Fruit fly (Drosophila melanogaster) whole organism, prepupa: ENCODE data around the gene HP5.

Experiments used
- Blimp-1 ChIP-seq: fragments of 200-800 bp; sonication (Bioruptor generic); optimal IDR thresholded peaks from 3 replicates; lab custom pipeline; 2017; ENCODE audit warnings: missing biosample characterization, missing genetic modification characterization, mild to moderate bottlenecking, moderate library complexity, missing genetic modification reagents
- CG10631 ChIP-seq: fragments of 200-800 bp; sonication (Bioruptor generic); optimal IDR thresholded peaks from 2 replicates; lab custom pipeline; 2016; ENCODE audit warnings: missing biosample characterization, missing genetic modification characterization
- CG10669 ChIP-seq: fragments of 200-800 bp; sonication (Bioruptor generic); optimal IDR thresholded peaks from 3 replicates; lab custom pipeline; 2018; ENCODE audit warnings: missing biosample characterization, mild to moderate bottlenecking, missing genetic modification characterization, moderate library complexity
- CG11902 ChIP-seq: fragments of 200-800 bp; sonication (Bioruptor generic); optimal IDR thresholded peaks from 3 replicates; lab custom pipeline; 2016; ENCODE audit warnings: missing biosample characterization, missing genetic modification characterization
- CG15336 ChIP-seq: fragments of 200-800 bp; sonication (Bioruptor generic); IDR thresholded peaks from 2 replicates; pipeline ENCODE4 v1.3.6; 2022; ENCODE audit warnings: missing biosample characterization, missing genetic modification characterization
- CG1621 ChIP-seq: fragments of 200-800 bp; sonication (Bioruptor generic); optimal IDR thresholded peaks from 3 replicates; lab custom pipeline; 2018; ENCODE audit warnings: missing biosample characterization, mild to moderate bottlenecking, missing genetic modification characterization
- CG16779 ChIP-seq: fragments of 200-800 bp; sonication (Bioruptor generic); optimal IDR thresholded peaks from 3 replicates; lab custom pipeline; 2017; ENCODE audit warnings: missing biosample characterization, mild to moderate bottlenecking, missing genetic modification characterization
- CG32006 ChIP-seq: fragments of 200-800 bp; sonication (Bioruptor generic); optimal IDR thresholded peaks from 3 replicates; lab custom pipeline; 2017; ENCODE audit warnings: missing biosample characterization, mild to moderate bottlenecking, missing genetic modification characterization
- CG34406 ChIP-seq: fragments of 200-800 bp; sonication (Bioruptor generic); optimal IDR thresholded peaks from 3 replicates; lab custom pipeline; 2016; ENCODE audit warnings: missing biosample characterization, missing genetic modification characterization
- CG3919 ChIP-seq: fragments of 200-800 bp; sonication (Bioruptor generic); optimal IDR thresholded peaks from 3 replicates; lab custom pipeline; 2016; ENCODE audit warnings: missing biosample characterization, missing genetic modification characterization
- CG6163 ChIP-seq: fragments of 200-800 bp; sonication (Bioruptor generic); IDR thresholded peaks from 3 replicates; pipeline ENCODE4 v1.3.6; 2022; ENCODE audit warnings: missing biosample characterization, missing genetic modification characterization
- CG6276 ChIP-seq: fragments of 200-800 bp; sonication (Bioruptor generic); optimal IDR thresholded peaks from 2 replicates; lab custom pipeline; 2017; ENCODE audit warnings: missing biosample characterization, mild to moderate bottlenecking, missing genetic modification characterization
- CG6792 ChIP-seq: fragments of 200-800 bp; sonication (Bioruptor generic); optimal IDR thresholded peaks from 3 replicates; lab custom pipeline; 2016; ENCODE audit warnings: missing biosample characterization, missing genetic modification characterization
- CG6854 ChIP-seq: fragments of 200-800 bp; sonication (Bioruptor generic); optimal IDR thresholded peaks from 2 replicates; lab custom pipeline; 2017; ENCODE audit warnings: missing biosample characterization, mild to moderate bottlenecking, missing genetic modification characterization
- CG7368 ChIP-seq: fragments of 200-800 bp; sonication (Bioruptor generic); optimal IDR thresholded peaks from 3 replicates; lab custom pipeline; 2016; ENCODE audit warnings: missing biosample characterization, missing genetic modification characterization
- CG8119 ChIP-seq: fragments of 200-800 bp; sonication (Bioruptor generic); IDR thresholded peaks from 3 replicates; pipeline ENCODE4 v1.3.6; 2022; ENCODE audit warnings: missing biosample characterization, missing genetic modification characterization
- CG8632 ChIP-seq: fragments of 200-800 bp; sonication (Bioruptor generic); optimal IDR thresholded peaks from 3 replicates; lab custom pipeline; 2016; ENCODE audit warnings: missing biosample characterization, missing genetic modification characterization
- CG9139 ChIP-seq: fragments of 200-800 bp; sonication (Bioruptor generic); optimal IDR thresholded peaks from 3 replicates; lab custom pipeline; 2017; ENCODE audit warnings: missing biosample characterization, mild to moderate bottlenecking, missing genetic modification characterization
- Eip75B ChIP-seq: fragments of 200-800 bp; sonication (Bioruptor generic); optimal IDR thresholded peaks from 3 replicates; lab custom pipeline; 2016; ENCODE audit warnings: missing biosample characterization, missing genetic modification characterization
- Eip78C ChIP-seq: fragments of 200-800 bp; sonication (Bioruptor generic); peaks from one replicate; lab custom pipeline; 2016; ENCODE audit warnings: missing biosample characterization, missing genetic modification characterization
- Ets21C ChIP-seq: fragments of 200-800 bp; sonication (Bioruptor generic); optimal IDR thresholded peaks from 3 replicates; lab custom pipeline; 2016; ENCODE audit warnings: missing biosample characterization, missing genetic modification characterization
- Gug ChIP-seq: fragments of 200-800 bp; sonication (Bioruptor generic); IDR thresholded peaks from 2 replicates; pipeline ENCODE4 v1.3.6; 2022; ENCODE audit warnings: missing biosample characterization, missing genetic modification characterization
- Hr38 ChIP-seq: sonication (Bioruptor generic); optimal IDR thresholded peaks from 2 replicates; lab custom pipeline; 2016; ENCODE audit warnings: missing biosample characterization, missing genetic modification characterization
- Hr39 ChIP-seq: fragments of 200-800 bp; sonication (Bioruptor generic); optimal IDR thresholded peaks from 2 replicates; lab custom pipeline; 2016; ENCODE audit warnings: missing biosample characterization, missing genetic modification characterization
- Hr4 ChIP-seq: fragments of 200-800 bp; sonication (Bioruptor generic); optimal IDR thresholded peaks from 3 replicates; lab custom pipeline; 2016; ENCODE audit warnings: missing biosample characterization, missing genetic modification characterization
- Lpt ChIP-seq: fragments of 200-800 bp; sonication (Bioruptor generic); optimal IDR thresholded peaks from 3 replicates; lab custom pipeline; 2016; ENCODE audit warnings: missing biosample characterization, missing genetic modification characterization
- Met ChIP-seq: fragments of 200-800 bp; sonication (Bioruptor generic); optimal IDR thresholded peaks from 3 replicates; lab custom pipeline; 2016; ENCODE audit warnings: missing biosample characterization, missing genetic modification characterization
- OdsH ChIP-seq: fragments of 200-800 bp; sonication (Bioruptor generic); optimal IDR thresholded peaks from 3 replicates; lab custom pipeline; 2016; ENCODE audit warnings: missing biosample characterization, missing genetic modification characterization
- Smox ChIP-seq: fragments of 200-800 bp; sonication (Bioruptor generic); optimal IDR thresholded peaks from 3 replicates; lab custom pipeline; 2016; ENCODE audit warnings: missing biosample characterization, missing genetic modification characterization
- Sox102F ChIP-seq: fragments of 200-800 bp; sonication (Bioruptor generic); optimal IDR thresholded peaks from 2 replicates; lab custom pipeline; 2016; ENCODE audit warnings: missing biosample characterization, mild to moderate bottlenecking, missing genetic modification characterization
- Sox14 ChIP-seq: fragments of 200-800 bp; sonication (Bioruptor generic); optimal IDR thresholded peaks from 3 replicates; lab custom pipeline; 2016; ENCODE audit warnings: missing biosample characterization, missing genetic modification characterization
- Sox15 ChIP-seq: fragments of 200-800 bp; sonication (Bioruptor generic); optimal IDR thresholded peaks from 3 replicates; lab custom pipeline; 2016; ENCODE audit warnings: missing biosample characterization, missing genetic modification characterization
- achi ChIP-seq: fragments of 200-800 bp; sonication (Bioruptor generic); optimal IDR thresholded peaks from 3 replicates; lab custom pipeline; 2016; ENCODE audit warnings: missing biosample characterization, missing genetic modification characterization
- cyc ChIP-seq: fragments of 200-800 bp; sonication (Bioruptor generic); optimal IDR thresholded peaks from 3 replicates; lab custom pipeline; 2016; ENCODE audit warnings: missing biosample characterization, missing genetic modification characterization
- dac ChIP-seq: fragments of 200-800 bp; sonication (Bioruptor generic); optimal IDR thresholded peaks from 2 replicates; lab custom pipeline; 2017; ENCODE audit warnings: missing biosample characterization, mild to moderate bottlenecking, missing genetic modification characterization
- dsx ChIP-seq: fragments of 200-800 bp; optimal IDR thresholded peaks from 3 replicates; lab custom pipeline; 2019; ENCODE audit warnings: missing biosample characterization, mild to moderate bottlenecking, missing genetic modification characterization, moderate library complexity; ENCODE audit not compliant: poor library complexity, severe bottlenecking
- esn ChIP-seq: fragments of 200-800 bp; sonication (Bioruptor generic); optimal IDR thresholded peaks from 2 replicates; lab custom pipeline; 2016; ENCODE audit warnings: missing biosample characterization, mild to moderate bottlenecking, missing genetic modification characterization, moderate library complexity
- fd59A ChIP-seq: fragments of 200-800 bp; sonication (Bioruptor generic); optimal IDR thresholded peaks from 2 replicates; lab custom pipeline; 2017; ENCODE audit warnings: missing biosample characterization, mild to moderate bottlenecking, missing genetic modification characterization, missing genetic modification reagents
- fd85E ChIP-seq: fragments of 200-800 bp; sonication (Bioruptor generic); optimal IDR thresholded peaks from 3 replicates; lab custom pipeline; 2016; ENCODE audit warnings: missing biosample characterization, missing genetic modification characterization
- fkh ChIP-seq: fragments of 200-800 bp; sonication (Bioruptor generic); optimal IDR thresholded peaks from 3 replicates; lab custom pipeline; 2017; ENCODE audit warnings: missing biosample characterization, mild to moderate bottlenecking, missing genetic modification characterization, moderate library complexity
- lz ChIP-seq: fragments of 200-800 bp; sonication (Bioruptor generic); optimal IDR thresholded peaks from 3 replicates; lab custom pipeline; 2016; ENCODE audit warnings: missing biosample characterization, missing genetic modification characterization
- net ChIP-seq: fragments of 200-800 bp; sonication (Bioruptor generic); optimal IDR thresholded peaks from 3 replicates; lab custom pipeline; 2016; ENCODE audit warnings: missing biosample characterization, missing genetic modification characterization
- pdm3 ChIP-seq: fragments of 200-800 bp; sonication (Bioruptor generic); optimal IDR thresholded peaks from 3 replicates; lab custom pipeline; 2016; ENCODE audit warnings: missing biosample characterization, missing genetic modification characterization
- salr ChIP-seq, 2 experiments: fragments of 200-800 bp; sonication (Bioruptor generic); optimal IDR thresholded peaks; 3 replicates each; lab custom pipeline; 2016 to 2018; ENCODE audit warnings: missing biosample characterization in 2 of 2, missing genetic modification characterization in 2 of 2, mild to moderate bottlenecking in 1 of 2
- ss ChIP-seq, 2 experiments: fragments of 200-800 bp; sonication (Bioruptor generic); optimal IDR thresholded peaks; 2 replicates in 1 of 2; 3 replicates in 1 of 2; lab custom pipeline; 2017 to 2018; ENCODE audit warnings: mild to moderate bottlenecking in 2 of 2, missing biosample characterization in 2 of 2, missing genetic modification characterization in 2 of 2, moderate library complexity in 1 of 2
- svp ChIP-seq: fragments of 200-800 bp; sonication (Bioruptor generic); peaks from one replicate; lab custom pipeline; 2016; ENCODE audit warnings: missing biosample characterization, missing genetic modification characterization
- topi ChIP-seq: fragments of 200-800 bp; sonication (Bioruptor generic); optimal IDR thresholded peaks from 3 replicates; lab custom pipeline; 2016; ENCODE audit warnings: missing biosample characterization, missing genetic modification characterization
- vri ChIP-seq: fragments of 200-800 bp; sonication (Bioruptor generic); optimal IDR thresholded peaks from 3 replicates; lab custom pipeline; 2016; ENCODE audit warnings: missing biosample characterization, mild to moderate bottlenecking, missing genetic modification characterization

The HP5 gene

DNA sequence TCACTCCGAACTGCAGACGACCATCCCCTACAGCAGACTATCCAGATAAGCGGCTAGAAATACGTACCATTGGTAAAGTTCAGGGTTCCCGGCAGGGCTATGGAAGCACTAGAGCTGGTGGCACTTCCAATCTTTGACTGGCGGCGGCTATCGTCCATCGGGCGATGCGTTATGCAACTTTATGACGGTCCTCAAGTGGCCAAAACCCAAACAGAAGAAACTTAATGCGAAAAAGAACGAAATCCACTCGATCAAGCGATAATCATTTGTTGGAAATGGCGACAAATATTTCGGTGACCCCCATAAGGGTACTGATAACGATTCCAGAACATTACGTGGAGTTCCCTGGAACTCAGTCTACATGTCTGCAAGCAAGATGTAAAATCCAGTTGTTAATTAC is 34.6 kb upstream of the HP5 start:
- TF ChIP-seq CG10631 (GFP tag; lab: Kevin White, UChicago), result no peak
- TF ChIP-seq vri, result peak; percentile 74

- TF ChIP-seq svp (GFP tag; lab: Kevin White, UChicago) (peak; percentile 19), Hr39 (GFP tag; lab: Kevin White, UChicago) (no peak), cyc (GFP tag; lab: Kevin White, UChicago) (no peak), salr (GFP tag; optimal IDR thresholded peaks at IDR 0.05; lab: Kevin White, UChicago) (no peak), vri (peak; percentile 53)
Observed at dm6 chrX:11420752-11421396, 33.7 kb upstream of the HP5 start.

- no peak for TF ChIP-seq Gug
- TF ChIP-seq Sox102F (GFP tag; lab: Kevin White, UChicago), result no peak
- TF ChIP-seq CG1621, result no peak
- TF ChIP-seq CG8632 (GFP tag; lab: Kevin White, UChicago), result no peak
- no peak for TF ChIP-seq Sox14 (GFP tag; lab: Kevin White, UChicago)
- TF ChIP-seq fkh (GFP tag; lab: Kevin White, UChicago), result no peak
- no peak for TF ChIP-seq CG11902 (GFP tag; lab: Kevin White, UChicago)
- TF ChIP-seq net (GFP tag; lab: Kevin White, UChicago), result no peak
- no peak for TF ChIP-seq CG34406 (GFP tag; lab: Kevin White, UChicago)
- TF ChIP-seq CG10631 (GFP tag; lab: Kevin White, UChicago), result no peak
- peak; percentile 29 for TF ChIP-seq topi
- TF ChIP-seq Ets21C (GFP tag; lab: Kevin White, UChicago), result no peak
- no peak for TF ChIP-seq dac (GFP tag; lab: Kevin White, UChicago)
- no peak for TF ChIP-seq CG3919 (GFP tag; lab: Kevin White, UChicago)
- no peak for TF ChIP-seq CG32006 (GFP tag; lab: Kevin White, UChicago)
- TF ChIP-seq Hr39 (GFP tag; lab: Kevin White, UChicago), result no peak
- no peak for TF ChIP-seq Lpt (GFP tag; lab: Kevin White, UChicago)
- TF ChIP-seq Hr4 (GFP tag; lab: Kevin White, UChicago), result peak; percentile 12
- no peak for TF ChIP-seq Smox (GFP tag; lab: Kevin White, UChicago)
- peak; percentile 63 for TF ChIP-seq Eip78C
- no peak for TF ChIP-seq pdm3 (GFP tag; lab: Kevin White, UChicago)
- TF ChIP-seq fd85E, result no peak
- no peak for TF ChIP-seq achi
- TF ChIP-seq CG8119 (GFP tag; lab: Robert Waterston, UW), result no peak
- no peak for TF ChIP-seq CG6276 (GFP tag; lab: Kevin White, UChicago)
- TF ChIP-seq cyc (GFP tag; lab: Kevin White, UChicago), result no peak
- TF ChIP-seq lz, result peak; percentile 30
- peak; percentile 19 for TF ChIP-seq Eip75B (GFP tag; lab: Kevin White, UChicago)
- no peak for TF ChIP-seq CG16779 (tag; lab: Kevin White, UChicago)
- no peak for TF ChIP-seq OdsH
- no peak for TF ChIP-seq esn (GFP tag; lab: Kevin White, UChicago)
- TF ChIP-seq dsx, result no peak
- TF ChIP-seq CG9139 (GFP tag; lab: Kevin White, UChicago), result no peak
- no peak for TF ChIP-seq CG15336 (GFP tag; lab: Robert Waterston, UW)
- TF ChIP-seq Hr38 (GFP tag; lab: Kevin White, UChicago), result no peak
- TF ChIP-seq svp (GFP tag; lab: Kevin White, UChicago), result no peak
- TF ChIP-seq CG6163, result no peak
- no peak for TF ChIP-seq salr (GFP tag; optimal IDR thresholded peaks at IDR 0.05; lab: Kevin White, UChicago)
- no peak for TF ChIP-seq CG10669 (GFP tag; lab: Kevin White, UChicago)
- no peak for TF ChIP-seq CG7368 (GFP tag; lab: Kevin White, UChicago)
- TF ChIP-seq Blimp-1 (GFP tag; lab: Kevin White, UChicago), result no peak
- no peak for TF ChIP-seq Met
- no peak for TF ChIP-seq fd59A (GFP tag; lab: Kevin White, UChicago)
- no peak for TF ChIP-seq Sox15 (GFP tag; lab: Kevin White, UChicago)
- no peak for TF ChIP-seq CG6854 (GFP tag; lab: Kevin White, UChicago)
- no peak for TF ChIP-seq ss (GFP tag; optimal IDR thresholded peaks at IDR 0.05; lab: Kevin White, UChicago)
- no peak for TF ChIP-seq CG6792 (GFP tag; lab: Kevin White, UChicago)
Observed at dm6 chrX:11422071-11422470, 32.5 kb upstream of the HP5 start.
